Worm (Caenorhabditis elegans) whole organism, L3 larva: ENCODE measurements around the gene C11G10.1.

ENCODE experiments used
- aly-2 ChIP-seq: fragments of 150-350 bp; optimal IDR thresholded peaks from 2 replicates; lab custom pipeline; 2014; ENCODE audit warnings: missing biosample characterization, missing genetic modification characterization
- ceh-16 ChIP-seq: sonication (generic microtip); optimal IDR thresholded peaks from 2 replicates; lab custom pipeline; 2017; ENCODE audit warnings: missing biosample characterization, missing genetic modification characterization
- elt-1 ChIP-seq: fragments of 150-350 bp; optimal IDR thresholded peaks from 2 replicates; lab custom pipeline; 2014; ENCODE audit warnings: missing biosample characterization, missing genetic modification characterization
- elt-2 ChIP-seq: sonication (generic microtip); optimal IDR thresholded peaks from 2 replicates; lab custom pipeline; 2016; ENCODE audit warnings: missing genetic modification reagents, mild to moderate bottlenecking, missing genetic modification characterization, missing compliant biosample characterization
- elt-3 ChIP-seq, 3 experiments: fragments of 150-350 bp in 1 of 3; sonication (generic microtip) in 2 of 3; optimal IDR thresholded peaks; 2 replicates in 2 of 3; 4 replicates in 1 of 3; lab custom pipeline; 2014 to 2017; ENCODE audit warnings: missing biosample characterization in 3 of 3, missing genetic modification characterization in 3 of 3
- fkh-10 ChIP-seq: sonication (generic microtip); optimal IDR thresholded peaks from 2 replicates; lab custom pipeline; 2017; ENCODE audit warnings: missing biosample characterization, missing genetic modification reagents, missing genetic modification characterization
- fos-1 ChIP-seq: fragments of 150-350 bp; optimal IDR thresholded peaks from 2 replicates; lab custom pipeline; 2014; ENCODE audit warnings: missing biosample characterization, missing genetic modification characterization
- lin-39 ChIP-seq: fragments of 150-350 bp; optimal IDR thresholded peaks from 2 replicates; lab custom pipeline; 2018; ENCODE audit warnings: missing biosample characterization, missing genetic modification reagents, missing genetic modification characterization
- nhr-11 ChIP-seq: fragments of 150-350 bp; optimal IDR thresholded peaks from 2 replicates; lab custom pipeline; 2014; ENCODE audit warnings: missing biosample characterization, missing genetic modification characterization
- nhr-25 ChIP-seq: sonication (generic microtip); optimal IDR thresholded peaks from 2 replicates; lab custom pipeline; 2017; ENCODE audit warnings: missing biosample characterization, missing genetic modification characterization
- pha-4 ChIP-seq: fragments of 150-350 bp; optimal IDR thresholded peaks from 2 replicates; lab custom pipeline; 2014; ENCODE audit warnings: missing biosample characterization, missing genetic modification reagents, missing genetic modification characterization
- unc-39 ChIP-seq: sonication (generic microtip); optimal IDR thresholded peaks from 4 replicates; lab custom pipeline; 2017; ENCODE audit warnings: missing biosample characterization, missing genetic modification characterization
- zag-1 ChIP-seq: fragments of 150-350 bp; optimal IDR thresholded peaks from 2 replicates; lab custom pipeline; 2014; ENCODE audit warnings: missing biosample characterization, missing genetic modification characterization

DNA sequence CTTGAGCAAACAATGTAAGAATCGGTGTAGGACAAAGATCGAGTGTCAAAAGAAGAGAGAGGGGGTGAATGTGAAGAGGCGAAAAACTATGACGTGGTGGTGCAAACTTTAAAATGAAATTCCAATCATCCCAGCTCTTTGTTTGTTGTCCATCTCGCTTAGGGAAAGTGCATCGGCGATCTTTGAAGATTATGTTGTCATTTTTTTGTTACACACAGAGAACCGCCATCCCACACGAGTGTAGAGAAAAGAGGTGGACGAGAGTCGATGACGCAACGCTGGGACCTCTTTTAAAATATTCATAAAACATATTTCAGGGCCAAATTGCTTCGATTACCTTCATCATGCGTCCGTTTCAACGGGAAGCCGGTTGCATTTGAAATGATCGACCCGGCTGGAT, 32.8 kb upstream of the C11G10.1 start:
- peak; percentile 50 for TF ChIP-seq lin-39 (tag; lab: Kevin White, UChicago)
- no peak for TF ChIP-seq fkh-10 (GFP tag; lab: Kevin White, UChicago)
- no peak for TF ChIP-seq nhr-25 (tag; lab: Kevin White, UChicago)
- TF ChIP-seq elt-1 (tag; lab: Kevin White, UChicago) = no peak
- no peak for TF ChIP-seq unc-39
- TF ChIP-seq zag-1 = no peak
- peak; percentile 16 for TF ChIP-seq pha-4 (tag; lab: Kevin White, UChicago)
- TF ChIP-seq aly-2 (tag; lab: Kevin White, UChicago) = no peak
- TF ChIP-seq nhr-11 (tag; lab: Kevin White, UChicago) = no peak
- TF ChIP-seq elt-2 (tag; lab: Kevin White, UChicago) = no peak
- no peak for TF ChIP-seq elt-3 (tag; optimal IDR thresholded peaks at IDR 0.05; lab: Kevin White, UChicago)
- no peak for TF ChIP-seq ceh-16 (tag; lab: Kevin White, UChicago)
- no peak for TF ChIP-seq fos-1 (tag; lab: Kevin White, UChicago)
